Worm (Caenorhabditis elegans): ENCODE data around the gene F49F1.4.
"Not testable (repeated sequence)": the region's sequence is repeated elsewhere in the genome, so short reads cannot be mapped to it uniquely, and the experiment has no call there.

Gene F49F1.4

ce11 chrIV:4125657-4126056, 10.1 kb upstream of the F49F1.4 start, which contains the start of gene F49F1.7:
Gene F49F1.7, minus strand, starts transcription at chrIV:4125757.
- not testable (repeated sequence) for TF ChIP-seq pax-3, blmp-1, lsy-2 (tag; optimal IDR thresholded peaks at IDR 0.05)

ce11 chrIV:4123083-4123482, 7.5 kb upstream of the F49F1.4 start, which contains the start of gene mul-1:
Gene mul-1, minus strand, starts transcription at chrIV:4123166.
- TF ChIP-seq efl-1 (optimal IDR thresholded peaks at IDR 0.05), result no peak
- TF ChIP-seq efl-1 (GFP tag; optimal IDR thresholded peaks at IDR 0.05 in 1 of 2), result peak in 1 of 2 experiments; percentile 37
- TF ChIP-seq elt-2 (tag; optimal IDR thresholded peaks at IDR 0.05), result peak; percentile 59
- TF ChIP-seq unc-62 (GFP tag; optimal IDR thresholded peaks at IDR 0.05), result no peak

ce11 chrIV:4121055-4121454, 5.5 kb upstream of the F49F1.4 start:
- TF ChIP-seq C34B4.2 (tag; optimal IDR thresholded peaks at IDR 0.05) (no peak), pax-3 (tag; optimal IDR thresholded peaks at IDR 0.05) (no peak), elt-2 (tag; optimal IDR thresholded peaks at IDR 0.05) (peak; percentile 79), efl-1 (optimal IDR thresholded peaks at IDR 0.05) (no peak), efl-1 (GFP tag; optimal IDR thresholded peaks at IDR 0.05 in 1 of 2) (no peak), snpc-4 (tag; optimal IDR thresholded peaks at IDR 0.05) (no peak), nhr-237 (tag; optimal IDR thresholded peaks at IDR 0.05) (no peak), unc-62 (GFP tag; optimal IDR thresholded peaks at IDR 0.05) (no peak)

ce11 chrIV:4120263-4120662, 4.7 kb upstream of the F49F1.4 start, which contains the start of gene F49F1.5:
Gene F49F1.5, minus strand, starts transcription at chrIV:4120415.
- TF ChIP-seq dsc-1 (tag; optimal IDR thresholded peaks at IDR 0.05) (no peak), elt-2 (tag; optimal IDR thresholded peaks at IDR 0.05) (peak; percentile 69), efl-3 (GFP tag; optimal IDR thresholded peaks at IDR 0.05) (no peak)

ce11 chrIV:4117432-4117831, 1.9 kb upstream of the F49F1.4 start, which contains the start of gene drd-50:
Gene drd-50, plus strand, starts transcription at chrIV:4117732.
- no peak for TF ChIP-seq elt-3 (tag; optimal IDR thresholded peaks at IDR 0.05)
- peak; percentile 38 for TF ChIP-seq elt-2 (tag; optimal IDR thresholded peaks at IDR 0.05)

- no peak for TF ChIP-seq ceh-88 (GFP tag; IDR thresholded peaks at IDR 0.05)
- no peak for TF ChIP-seq zip-4 (GFP tag; optimal IDR thresholded peaks at IDR 0.05)
- TF ChIP-seq nhr-47 (tag; optimal IDR thresholded peaks at IDR 0.05), result no peak
- no peak for TF ChIP-seq jun-1 (tag; optimal IDR thresholded peaks at IDR 0.05)
- no peak for TF ChIP-seq nhr-237 (tag; optimal IDR thresholded peaks at IDR 0.05)
- TF ChIP-seq mab-9 (GFP tag; IDR thresholded peaks at IDR 0.05), result no peak
- no peak for TF ChIP-seq C34B4.2 (tag; optimal IDR thresholded peaks at IDR 0.05)
- TF ChIP-seq nhr-76 (tag; optimal IDR thresholded peaks at IDR 0.05), result no peak
- no peak for TF ChIP-seq ceh-63 (GFP tag; optimal IDR thresholded peaks at IDR 0.05)
- TF ChIP-seq unc-30 (tag; optimal IDR thresholded peaks at IDR 0.05), result no peak
- TF ChIP-seq nhr-11 (tag; optimal IDR thresholded peaks at IDR 0.05), result no peak
- no peak for TF ChIP-seq snpc-4 (tag; optimal IDR thresholded peaks at IDR 0.05)
- no peak for TF ChIP-seq egl-27 (tag; optimal IDR thresholded peaks at IDR 0.05)
- TF ChIP-seq lin-14 (GFP tag; optimal IDR thresholded peaks at IDR 0.05), result no peak
- no peak for TF ChIP-seq irx-1 (tag; optimal IDR thresholded peaks at IDR 0.05)
- no peak for TF ChIP-seq nhr-20 (tag; optimal IDR thresholded peaks at IDR 0.05)
Observed at ce11 chrIV:4114526-4114925, 1.0 kb downstream of the F49F1.4 start, which contains the start of gene F49F1.15. Gene F49F1.15, minus strand, starts transcription at chrIV:4114626.

- no peak for TF ChIP-seq grh-1 (GFP tag; IDR thresholded peaks at IDR 0.05)
- no peak for TF ChIP-seq nhr-237 (tag; optimal IDR thresholded peaks at IDR 0.05)
- TF ChIP-seq unc-30 (tag; optimal IDR thresholded peaks at IDR 0.05), result no peak
- no peak for TF ChIP-seq nhr-11 (tag; optimal IDR thresholded peaks at IDR 0.05)
- TF ChIP-seq zip-4 (GFP tag; optimal IDR thresholded peaks at IDR 0.05), result no peak
- TF ChIP-seq unc-98 (GFP tag; IDR thresholded peaks at IDR 0.05), result no peak
- TF ChIP-seq fkh-8 (tag; optimal IDR thresholded peaks at IDR 0.05), result no peak
Observed at ce11 chrIV:4112387-4112786, 3.1 kb downstream of the F49F1.4 start, which contains the start of gene F49F1.14. Gene F49F1.14, minus strand, starts transcription at chrIV:4112487.

Data from whole organism, L1 larva.